Worm (Caenorhabditis elegans) whole organism, young adult: Measurements from ENCODE around the gene C26B2.2.

Experiments used
- B0336.3 ChIP-seq: fragments of 200-800 bp; sonication (Bioruptor generic); IDR thresholded peaks from 2 replicates; pipeline ENCODE4 v1.3.6; 2022; ENCODE audit warnings: missing genetic modification characterization, missing compliant biosample characterization
- F10E7.11 ChIP-seq: sonication (generic microtip); optimal IDR thresholded peaks from 2 replicates; lab custom pipeline; 2017; ENCODE audit warnings: mild to moderate bottlenecking, missing genetic modification characterization, moderate library complexity, missing compliant biosample characterization
- F52B5.7 ChIP-seq: sonication (generic microtip); optimal IDR thresholded peaks from 2 replicates; lab custom pipeline; 2016; ENCODE audit warnings: mild to moderate bottlenecking, missing genetic modification characterization, missing compliant biosample characterization
- Y53F4B.3 ChIP-seq: fragments of 200-800 bp; sonication (Bioruptor generic); IDR thresholded peaks from 2 replicates; pipeline ENCODE4 v1.3.6; 2022; ENCODE audit warnings: missing genetic modification reagents, missing genetic modification characterization, missing compliant biosample characterization
- ceh-27 ChIP-seq: fragments of 200-800 bp; sonication (Bioruptor generic); optimal IDR thresholded peaks from 2 replicates; lab custom pipeline; 2018; ENCODE audit warnings: mild to moderate bottlenecking, missing genetic modification characterization, moderate library complexity, missing compliant biosample characterization
- ceh-79 ChIP-seq: sonication (generic microtip); optimal IDR thresholded peaks from 2 replicates; lab custom pipeline; 2017; ENCODE audit warnings: mild to moderate bottlenecking, missing genetic modification characterization, missing compliant biosample characterization
- egl-18 ChIP-seq: fragments of 200-800 bp; sonication (Bioruptor generic); IDR thresholded peaks from 2 replicates; pipeline ENCODE4 v1.3.6; 2022; ENCODE audit warnings: missing genetic modification reagents, missing genetic modification characterization, missing compliant biosample characterization
- fkh-3 ChIP-seq: sonication (generic microtip); optimal IDR thresholded peaks from 2 replicates; lab custom pipeline; 2016; ENCODE audit warnings: mild to moderate bottlenecking, missing genetic modification characterization, missing compliant biosample characterization
- hmg-20 ChIP-seq: fragments of 200-800 bp; sonication (Bioruptor generic); IDR thresholded peaks from 2 replicates; pipeline ENCODE4 v1.3.6; 2022; ENCODE audit warnings: missing genetic modification reagents, missing genetic modification characterization, missing compliant biosample characterization
- lsl-1 ChIP-seq: fragments of 200-800 bp; sonication (Bioruptor generic); optimal IDR thresholded peaks from 2 replicates; lab custom pipeline; 2018; ENCODE audit warnings: mild to moderate bottlenecking, missing genetic modification characterization, moderate library complexity, missing compliant biosample characterization
- mel-28 ChIP-seq: sonication (generic microtip); optimal IDR thresholded peaks from 2 replicates; lab custom pipeline; 2016; ENCODE audit warnings: borderline replicate concordance, mild to moderate bottlenecking, missing genetic modification characterization, missing compliant biosample characterization
- mxl-1 ChIP-seq: sonication (generic microtip); optimal IDR thresholded peaks from 2 replicates; lab custom pipeline; 2016; ENCODE audit warnings: missing genetic modification characterization, missing compliant biosample characterization
- snpc-3.4 ChIP-seq: sonication (generic microtip); optimal IDR thresholded peaks from 2 replicates; lab custom pipeline; 2017; ENCODE audit warnings: missing genetic modification characterization, mild to moderate bottlenecking, missing compliant biosample characterization, antibody characterized with exemption, moderate library complexity, missing genotype, missing genetic modification reagents
- tbp1 ChIP-seq: fragments of 200-800 bp; sonication (Bioruptor generic); optimal IDR thresholded peaks from 2 replicates; lab custom pipeline; 2018; ENCODE audit warnings: mild to moderate bottlenecking, missing genetic modification characterization, missing compliant biosample characterization
- unc-130 ChIP-seq: sonication (generic microtip); optimal IDR thresholded peaks from 2 replicates; lab custom pipeline; 2016; ENCODE audit warnings: missing genetic modification reagents, missing genetic modification characterization, missing compliant biosample characterization
- unc-62 ChIP-seq: fragments of 150-350 bp; optimal IDR thresholded peaks from 2 replicates; lab custom pipeline; 2014; ENCODE audit warnings: missing biosample characterization, missing genetic modification reagents, missing genetic modification characterization
- ztf-6 ChIP-seq: fragments of 200-800 bp; sonication (Bioruptor generic); IDR thresholded peaks from 2 replicates; pipeline ENCODE4 v1.3.6; 2022; ENCODE audit warnings: missing genetic modification reagents, missing genetic modification characterization, missing compliant biosample characterization

Gene C26B2.2

ce11 chrIV:7977452-7977940 is 44.4 kb downstream of the C26B2.2 start, which contains the start of gene ora-1:
TSS of gene ora-1 (plus strand) at chrIV:7977890.
- TF ChIP-seq snpc-3.4 (tag; lab: Kevin White, UChicago) = no peak
- no peak for TF ChIP-seq mel-28 (tag; lab: Kevin White, UChicago)
- TF ChIP-seq egl-18 (GFP tag; lab: Robert Waterston, UW) = no peak
- TF ChIP-seq Y53F4B.3 (GFP tag; lab: Robert Waterston, UW) = no peak
- TF ChIP-seq lsl-1 = no peak
- no peak for TF ChIP-seq ceh-79 (tag; lab: Kevin White, UChicago)
- no peak for TF ChIP-seq fkh-3 (tag; lab: Kevin White, UChicago)
- TF ChIP-seq unc-62 (GFP tag; lab: Kevin White, UChicago) = no peak
- TF ChIP-seq mxl-1 (tag; lab: Kevin White, UChicago) = no peak
- TF ChIP-seq ceh-27 (GFP tag; lab: Kevin White, UChicago) = no peak
- no peak for TF ChIP-seq F10E7.11 (tag; lab: Kevin White, UChicago)
- no peak for TF ChIP-seq ztf-6 (GFP tag; lab: Robert Waterston, UW)
- no peak for TF ChIP-seq F52B5.7 (tag; lab: Kevin White, UChicago)
- TF ChIP-seq B0336.3 = no peak

DNA sequence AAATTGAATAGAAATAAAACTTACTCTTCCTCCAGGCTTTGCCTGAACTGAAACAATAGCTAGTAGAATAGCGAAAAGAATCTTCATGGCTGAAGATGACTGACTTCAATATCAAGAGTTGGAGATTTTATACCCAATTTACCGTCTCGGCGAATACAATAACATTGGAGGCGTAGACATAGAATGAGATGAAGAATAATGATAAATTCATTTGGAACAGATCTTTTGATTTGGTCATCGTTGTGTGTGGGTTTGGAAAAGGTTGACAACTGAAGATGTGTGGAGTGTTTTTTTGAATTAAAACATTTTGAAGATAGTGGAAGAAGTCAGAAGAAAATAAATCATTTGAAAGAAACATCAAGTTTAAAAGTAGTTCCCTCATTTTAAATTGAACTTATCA is 45.7 kb downstream of the C26B2.2 start, which contains the start of gene F57H12.6:
Gene F57H12.6, minus strand, starts transcription at position 101 of the 400 bp plus-strand sequence.
- no peak for TF ChIP-seq unc-130 (GFP tag; lab: Kevin White, UChicago)
- no peak for TF ChIP-seq hmg-20
- TF ChIP-seq egl-18 (GFP tag; lab: Robert Waterston, UW) = no peak
- no peak for TF ChIP-seq tbp1
